Fruit fly (Drosophila melanogaster): ENCODE results near the gene CG1637.

CG1637 gene

dm6 chrX:10822678-10823440 is 54.8 kb downstream of the CG1637 start (continued):
- peak; percentile 11 for TF ChIP-seq CG17186 (GFP tag; optimal IDR thresholded peaks at IDR 0.05)
- peak; percentile 90 for TF ChIP-seq CG14710 (tag; optimal IDR thresholded peaks at IDR 0.05)
- TF ChIP-seq BtbVII (GFP tag; optimal IDR thresholded peaks at IDR 0.05): peak; percentile 53
- TF ChIP-seq odd (GFP tag; optimal IDR thresholded peaks at IDR 0.05): peak; percentile 47
- peak; percentile 67 for TF ChIP-seq nerfin-1 (tag; optimal IDR thresholded peaks at IDR 0.05)
- TF ChIP-seq sc (optimal IDR thresholded peaks at IDR 0.05): no peak
- peak; percentile 71 for TF ChIP-seq sc (GFP tag; optimal IDR thresholded peaks at IDR 0.05)
- TF ChIP-seq insv (GFP tag; optimal IDR thresholded peaks at IDR 0.05): peak in 1 of 2 experiments; percentile 75
- peak; percentile 76 for TF ChIP-seq CG7839 (tag; optimal IDR thresholded peaks at IDR 0.05)
- peak; percentile 72 for TF ChIP-seq z (GFP tag; IDR thresholded peaks at IDR 0.05)
- TF ChIP-seq Asciz (GFP tag; optimal IDR thresholded peaks at IDR 0.05): peak; percentile 38
- TF ChIP-seq sim (GFP tag; IDR thresholded peaks at IDR 0.05): no peak
- TF ChIP-seq CG15269 (tag; optimal IDR thresholded peaks at IDR 0.05): peak; percentile 66
- peak; percentile 64 for TF ChIP-seq CG12659 (GFP tag; optimal IDR thresholded peaks at IDR 0.05)
- TF ChIP-seq jing (GFP tag; optimal IDR thresholded peaks at IDR 0.05): peak; percentile 32
- TF ChIP-seq jumu (GFP tag; optimal IDR thresholded peaks at IDR 0.05): peak; percentile 32
- no peak for TF ChIP-seq ato (GFP tag; IDR thresholded peaks at IDR 0.05; ENCODE audit: partially characterized antibody)
- no peak for TF ChIP-seq D19B (GFP tag; optimal IDR thresholded peaks at IDR 0.05)
- peak; percentile 25 for TF ChIP-seq CG18764 (GFP tag; optimal IDR thresholded peaks at IDR 0.05)
- peak in 1 of 3 experiments; percentile 93 for TF ChIP-seq lola (GFP tag; optimal IDR thresholded peaks at IDR 0.05)
- peak; percentile 72 for TF ChIP-seq CG17359 (tag; optimal IDR thresholded peaks at IDR 0.05)
- no peak for TF ChIP-seq ham (GFP tag; IDR thresholded peaks at IDR 0.05)
- TF ChIP-seq prd (optimal IDR thresholded peaks at IDR 0.05): no peak
- TF ChIP-seq prd (GFP tag; IDR thresholded peaks at IDR 0.05): peak; percentile 82
- peak; percentile 27 for TF ChIP-seq Deaf1 (tag; optimal IDR thresholded peaks at IDR 0.05)
- 0 out of 2 replicates have a peak, but pooled peaks have one; percentile 16 for TF ChIP-seq danr (GFP tag; IDR thresholded peaks at IDR 0.05)
- peak; percentile 84 for TF ChIP-seq D19A (tag; optimal IDR thresholded peaks at IDR 0.05)
- peak; percentile 26 for TF ChIP-seq CG15514 (GFP tag; optimal IDR thresholded peaks at IDR 0.05)
- peak; percentile 61 for TF ChIP-seq CG6854 (GFP tag; optimal IDR thresholded peaks at IDR 0.05)
- TF ChIP-seq CG1603 (tag; optimal IDR thresholded peaks at IDR 0.05): peak; percentile 76
- TF ChIP-seq crc (GFP tag; optimal IDR thresholded peaks at IDR 0.05): no peak
- TF ChIP-seq CG9817 (tag; optimal IDR thresholded peaks at IDR 0.05): peak; percentile 36
- TF ChIP-seq Atf6 (GFP tag; IDR thresholded peaks at IDR 0.05): peak; percentile 26; the same call in 1 of the 2 replicates
- TF ChIP-seq CG8944 (GFP tag; optimal IDR thresholded peaks at IDR 0.05): no peak
- TF ChIP-seq gsb (GFP tag; IDR thresholded peaks at IDR 0.05): no peak
- peak; percentile 52; the same call in 1 of the 2 replicates for TF ChIP-seq vvl (GFP tag; IDR thresholded peaks at IDR 0.05)
- TF ChIP-seq Hsf (GFP tag; optimal IDR thresholded peaks at IDR 0.05): peak; percentile 66
- peak; percentile 26 for TF ChIP-seq CG10274 (GFP tag; optimal IDR thresholded peaks at IDR 0.05)
- peak; percentile 82 for TF ChIP-seq Sox100B (GFP tag; optimal IDR thresholded peaks at IDR 0.05)
- TF ChIP-seq CG18599 (GFP tag; optimal IDR thresholded peaks at IDR 0.05): peak; percentile 86
- no peak for TF ChIP-seq tll (GFP tag; optimal IDR thresholded peaks at IDR 0.05)
- peak; percentile 12 for TF ChIP-seq CG10462 (GFP tag; optimal IDR thresholded peaks at IDR 0.05)
- peak; percentile 56 for TF ChIP-seq CG30403 (GFP tag; optimal IDR thresholded peaks at IDR 0.05)
- TF ChIP-seq CG17612 (GFP tag; IDR thresholded peaks at IDR 0.05): no peak
- peak; percentile 13 for TF ChIP-seq exex (tag; optimal IDR thresholded peaks at IDR 0.05)
- 0 out of 2 replicates have a peak, but pooled peaks have one; percentile 52 for TF ChIP-seq CG32767 (GFP tag; IDR thresholded peaks at IDR 0.05)
- peak; percentile 68 for TF ChIP-seq croc (GFP tag; conservative IDR thresholded peaks at IDR 0.05)
- peak; percentile 44 for TF ChIP-seq caup (GFP tag; optimal IDR thresholded peaks at IDR 0.05; ENCODE audit: severe bottlenecking)

Data from whole organism, embryonic.